Fruit fly (Drosophila melanogaster) whole organism, embryonic: ENCODE data around the gene Dhdds.
A peak's percentile ranks its signal among the peaks of the same experiment; 100 is the strongest.

Experiments used
- Aef1 ChIP-seq: fragments of 200-800 bp; sonication (Bioruptor generic); IDR thresholded peaks from 3 replicates; pipeline ENCODE4 v1.3.6; 2022; ENCODE audit warnings: missing biosample characterization, missing genetic modification characterization
- Bgb ChIP-seq: fragments of 200-800 bp; sonication (Bioruptor generic); IDR thresholded peaks from 2 replicates; pipeline ENCODE4 v1.3.6; 2022; ENCODE audit warnings: missing biosample characterization, missing genetic modification characterization; ENCODE audit not compliant: partially characterized antibody
- CG10321 ChIP-seq: fragments of 200-800 bp; sonication (Bioruptor generic); IDR thresholded peaks from 2 replicates; pipeline ENCODE4 v1.3.6; 2022; ENCODE audit warnings: missing biosample characterization, missing genetic modification characterization
- CG11456 ChIP-seq: fragments of 200-800 bp; sonication (Bioruptor generic); IDR thresholded peaks from 3 replicates; pipeline ENCODE4 v1.3.6; 2022; ENCODE audit warnings: missing biosample characterization, missing genetic modification characterization
- CG12744 ChIP-seq: fragments of 200-800 bp; sonication (Bioruptor generic); optimal IDR thresholded peaks from 2 replicates; lab custom pipeline; 2016; ENCODE audit warnings: missing biosample characterization, missing genetic modification characterization
- CG13424 ChIP-seq: fragments of 200-800 bp; sonication (Bioruptor generic); optimal IDR thresholded peaks from 2 replicates; lab custom pipeline; 2019; ENCODE audit warnings: missing biosample characterization, mild to moderate bottlenecking, missing genetic modification characterization, moderate library complexity
- CG1529 ChIP-seq: fragments of 200-800 bp; sonication (Bioruptor generic); optimal IDR thresholded peaks from 3 replicates; lab custom pipeline; 2018; ENCODE audit warnings: missing biosample characterization, missing genetic modification characterization
- CG17186 ChIP-seq: fragments of 200-800 bp; sonication (Bioruptor generic); optimal IDR thresholded peaks from 3 replicates; lab custom pipeline; 2017; ENCODE audit warnings: missing biosample characterization, missing genetic modification reagents, missing genetic modification characterization
- CG17359 ChIP-seq: fragments of 200-800 bp; sonication (Bioruptor generic); optimal IDR thresholded peaks from 3 replicates; lab custom pipeline; 2018; ENCODE audit warnings: missing biosample characterization, mild to moderate bottlenecking, missing genetic modification characterization, moderate library complexity
- CG17829 ChIP-seq: fragments of 200-800 bp; optimal IDR thresholded peaks from 2 replicates; lab custom pipeline; 2019; ENCODE audit warnings: missing biosample characterization, mild to moderate bottlenecking, missing genetic modification characterization, moderate library complexity
- CG18599 ChIP-seq: fragments of 200-800 bp; sonication (Bioruptor generic); optimal IDR thresholded peaks from 3 replicates; lab custom pipeline; 2017; ENCODE audit warnings: missing biosample characterization, missing genetic modification characterization, mild to moderate bottlenecking, moderate library complexity, missing genetic modification reagents
- CG3065 ChIP-seq: fragments of 200-800 bp; sonication (Bioruptor generic); optimal IDR thresholded peaks from 2 replicates; lab custom pipeline; 2016; ENCODE audit warnings: missing biosample characterization, missing genetic modification characterization
- CG3847 ChIP-seq: fragments of 200-800 bp; sonication (Bioruptor generic); IDR thresholded peaks from 2 replicates; pipeline ENCODE4 v1.3.6; 2022; ENCODE audit warnings: missing biosample characterization, missing genetic modification characterization
- CG6175 ChIP-seq: fragments of 200-800 bp; sonication (Bioruptor generic); IDR thresholded peaks from 3 replicates; pipeline ENCODE4 v1.3.6; 2022; ENCODE audit warnings: missing biosample characterization, missing genetic modification characterization
- CG8765 ChIP-seq: fragments of 200-800 bp; sonication (Bioruptor generic); IDR thresholded peaks from 2 replicates; pipeline ENCODE4 v1.3.6; 2022; ENCODE audit warnings: missing biosample characterization, missing genetic modification characterization
- D19A ChIP-seq: fragments of 200-800 bp; optimal IDR thresholded peaks from 3 replicates; lab custom pipeline; 2019; ENCODE audit warnings: missing biosample characterization, mild to moderate bottlenecking, missing genetic modification characterization, moderate library complexity
- Dbx ChIP-seq: fragments of 200-800 bp; sonication (Bioruptor generic); IDR thresholded peaks from 3 replicates; pipeline ENCODE4 v1.3.6; 2022; ENCODE audit warnings: missing biosample characterization, missing genetic modification characterization
- Dfd ChIP-seq, 2 experiments: fragments of >200 bp; optimal IDR thresholded peaks; 2 replicates each; lab custom pipeline; 2017; ENCODE audit warnings: missing biosample characterization in 2 of 2, missing genetic modification characterization in 2 of 2
- Doc3 ChIP-seq: fragments of 200-800 bp; sonication (Bioruptor generic); IDR thresholded peaks from 3 replicates; pipeline ENCODE4 v1.3.6; 2022; ENCODE audit warnings: missing biosample characterization, missing genetic modification characterization; ENCODE audit not compliant: partially characterized antibody
- H2.0 ChIP-seq: fragments of 200-800 bp; sonication (Bioruptor generic); IDR thresholded peaks from 2 replicates; pipeline ENCODE4 v1.3.6; 2022; ENCODE audit warnings: missing biosample characterization, missing genetic modification characterization
- Hr3 ChIP-seq: fragments of 200-800 bp; sonication (Bioruptor generic); optimal IDR thresholded peaks from 3 replicates; lab custom pipeline; 2016; ENCODE audit warnings: missing biosample characterization, missing genetic modification characterization
- Mrtf ChIP-seq: fragments of 200-800 bp; sonication (Bioruptor generic); IDR thresholded peaks from 3 replicates; pipeline ENCODE4 v1.3.6; 2022; ENCODE audit warnings: missing biosample characterization, missing genetic modification characterization
- NC2β ChIP-seq: fragments of 200-800 bp; sonication (Bioruptor generic); optimal IDR thresholded peaks from 2 replicates; lab custom pipeline; 2016; ENCODE audit warnings: missing biosample characterization, missing genetic modification characterization
- Opbp ChIP-seq: fragments of 200-800 bp; sonication (Bioruptor generic); IDR thresholded peaks from 3 replicates; pipeline ENCODE4 v1.3.6; 2022; ENCODE audit warnings: missing biosample characterization, missing genetic modification characterization; ENCODE audit not compliant: partially characterized antibody
- Pdp1 ChIP-seq, 2 experiments: fragments of 200-800 bp; sonication (Bioruptor generic); optimal IDR thresholded peaks; 3 replicates each; lab custom pipeline; 2016; ENCODE audit warnings: missing biosample characterization in 2 of 2, missing genetic modification characterization in 2 of 2, mild to moderate bottlenecking in 1 of 2, moderate library complexity in 1 of 2
- Sox100B ChIP-seq: fragments of 200-800 bp; sonication (Bioruptor generic); optimal IDR thresholded peaks from 3 replicates; lab custom pipeline; 2018; ENCODE audit warnings: missing biosample characterization, mild to moderate bottlenecking, missing genetic modification characterization
- Ssrp ChIP-seq: fragments of 200-800 bp; sonication (Bioruptor generic); optimal IDR thresholded peaks from 2 replicates; lab custom pipeline; 2018; ENCODE audit warnings: missing biosample characterization, mild to moderate bottlenecking, missing genetic modification characterization, moderate library complexity
- TFAM ChIP-seq: fragments of 200-800 bp; sonication (Bioruptor generic); optimal IDR thresholded peaks from 2 replicates; lab custom pipeline; 2017; ENCODE audit warnings: missing biosample characterization, missing genetic modification characterization, inconsistent platforms
- Vsx1 ChIP-seq: fragments of 200-800 bp; sonication (Bioruptor generic); optimal IDR thresholded peaks from 2 replicates; lab custom pipeline; 2017; ENCODE audit warnings: missing biosample characterization, mild to moderate bottlenecking, missing genetic modification characterization, missing genetic modification reagents
- abd-A ChIP-seq: fragments of 200-800 bp; sonication (Bioruptor generic); optimal IDR thresholded peaks from 3 replicates; lab custom pipeline; 2019; ENCODE audit warnings: missing biosample characterization, mild to moderate bottlenecking, missing genetic modification characterization, moderate library complexity
- btn ChIP-seq: fragments of 200-800 bp; sonication (Bioruptor generic); optimal IDR thresholded peaks from 2 replicates; lab custom pipeline; 2016; ENCODE audit warnings: missing biosample characterization, missing genetic modification characterization
- cwo ChIP-seq: fragments of 200-800 bp; sonication (Bioruptor generic); optimal IDR thresholded peaks from 3 replicates; lab custom pipeline; 2017; ENCODE audit warnings: missing biosample characterization, missing genetic modification characterization, mild to moderate bottlenecking, moderate library complexity, missing genetic modification reagents
- dimm ChIP-seq: fragments of 200-800 bp; sonication (Bioruptor generic); IDR thresholded peaks from 2 replicates; pipeline ENCODE4 v1.3.6; 2022; ENCODE audit warnings: missing biosample characterization, missing genetic modification characterization
- dm ChIP-seq: fragments of 200-800 bp; sonication (Bioruptor generic); optimal IDR thresholded peaks from 3 replicates; lab custom pipeline; 2016; ENCODE audit warnings: missing biosample characterization, missing genetic modification characterization
- exex ChIP-seq: fragments of 200-800 bp; sonication (Bioruptor generic); optimal IDR thresholded peaks from 4 replicates; lab custom pipeline; 2018; ENCODE audit warnings: missing biosample characterization, mild to moderate bottlenecking, missing genetic modification characterization, moderate library complexity
- fd3F ChIP-seq: fragments of 200-800 bp; sonication (Bioruptor generic); optimal IDR thresholded peaks from 2 replicates; lab custom pipeline; 2018; ENCODE audit warnings: missing biosample characterization, mild to moderate bottlenecking, missing genetic modification characterization, moderate library complexity
- fd64A ChIP-seq: fragments of 200-800 bp; sonication (Bioruptor generic); optimal IDR thresholded peaks from 3 replicates; lab custom pipeline; 2018; ENCODE audit warnings: missing biosample characterization, mild to moderate bottlenecking, missing genetic modification characterization
- gfzf ChIP-seq: fragments of 200-800 bp; sonication (Bioruptor generic); optimal IDR thresholded peaks from 2 replicates; lab custom pipeline; 2016; ENCODE audit warnings: missing biosample characterization, mild to moderate bottlenecking, missing genetic modification characterization, moderate library complexity
- gro ChIP-seq: fragments of 200-800 bp; sonication (Bioruptor generic); optimal IDR thresholded peaks from 2 replicates; lab custom pipeline; 2016; ENCODE audit warnings: missing biosample characterization, missing genetic modification characterization
- gsb ChIP-seq: fragments of 200-800 bp; sonication (Bioruptor generic); IDR thresholded peaks from 2 replicates; pipeline ENCODE4 v1.3.6; 2022; ENCODE audit warnings: missing biosample characterization, missing genetic modification characterization
- gt ChIP-seq: fragments of 200-800 bp; sonication (Bioruptor generic); IDR thresholded peaks from 2 replicates; pipeline ENCODE4 v1.3.6; 2022; ENCODE audit warnings: missing biosample characterization, missing genetic modification characterization
- kay ChIP-seq: fragments of 200-800 bp; sonication (Bioruptor generic); optimal IDR thresholded peaks from 2 replicates; lab custom pipeline; 2016; ENCODE audit warnings: missing biosample characterization, missing genetic modification characterization
- lbe ChIP-seq: fragments of 200-800 bp; sonication (Bioruptor generic); optimal IDR thresholded peaks from 2 replicates; lab custom pipeline; 2016; ENCODE audit warnings: missing biosample characterization, mild to moderate bottlenecking, missing genetic modification characterization
- mirr ChIP-seq: fragments of 200-800 bp; sonication (Bioruptor generic); optimal IDR thresholded peaks from 3 replicates; lab custom pipeline; 2018; ENCODE audit warnings: missing biosample characterization, mild to moderate bottlenecking, missing genetic modification characterization
- ranshi ChIP-seq: fragments of 200-800 bp; sonication (Bioruptor generic); IDR thresholded peaks from 2 replicates; pipeline ENCODE4 v1.3.6; 2022; ENCODE audit warnings: missing biosample characterization, missing genetic modification characterization
- run ChIP-seq: fragments of 200-800 bp; sonication (Bioruptor generic); optimal IDR thresholded peaks from 3 replicates; lab custom pipeline; 2018; ENCODE audit warnings: missing biosample characterization, mild to moderate bottlenecking, missing genetic modification characterization
- seq ChIP-seq: fragments of 200-800 bp; sonication (Bioruptor generic); IDR thresholded peaks from 2 replicates; pipeline ENCODE4 v1.3.6; 2022; ENCODE audit warnings: missing biosample characterization, missing genetic modification characterization
- vvl ChIP-seq: fragments of 200-800 bp; sonication (Bioruptor generic); IDR thresholded peaks from 2 replicates; pipeline ENCODE4 v1.3.6; 2022; ENCODE audit warnings: missing biosample characterization, missing genetic modification characterization
- zfh1 ChIP-seq: fragments of 200-800 bp; sonication (Bioruptor generic); IDR thresholded peaks from 3 replicates; pipeline ENCODE4 v1.3.6; 2022; ENCODE audit warnings: missing biosample characterization, missing genetic modification characterization

Dhdds gene

DNA sequence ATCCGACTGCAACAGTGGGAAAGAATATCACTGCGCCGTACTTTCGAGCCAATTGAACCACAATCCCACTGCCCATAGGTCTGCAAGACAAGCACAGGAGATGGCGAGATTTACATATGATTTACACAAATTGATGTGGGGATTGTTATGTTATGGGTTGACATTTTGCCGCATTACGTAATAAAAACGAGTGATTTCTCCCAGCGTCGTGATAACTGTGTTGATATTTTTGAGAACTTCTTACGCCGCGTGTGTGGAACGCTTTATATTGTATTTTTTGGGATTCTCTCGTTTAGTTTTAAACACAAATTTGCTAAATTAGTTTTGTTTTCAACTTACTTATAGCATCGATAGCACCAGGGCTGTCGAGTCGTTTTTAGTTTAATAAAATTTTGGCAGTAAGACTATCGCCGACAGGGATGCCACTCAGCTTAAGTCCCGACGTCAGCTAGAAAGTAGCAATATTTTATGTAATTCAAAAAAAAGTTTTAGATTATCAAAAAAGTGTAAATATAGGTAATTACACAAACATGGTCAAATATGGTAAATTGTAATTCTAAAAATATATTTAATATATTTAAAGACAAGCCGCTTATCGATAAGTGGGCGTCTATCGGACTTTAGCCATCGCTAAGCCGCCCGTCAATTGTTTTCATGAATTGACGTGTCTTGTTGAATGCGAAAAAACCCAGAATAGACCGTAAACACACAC, 39.6 kb downstream of the Dhdds start, which contains the start of the genes CG45089, ND-MNLL and p115 (continued):
- TF ChIP-seq zfh1 (GFP tag; lab: Robert Waterston, UW) (peak; percentile 55; the same call in 1 of the 3 replicates), Mrtf (GFP tag; lab: Robert Waterston, UW) (no peak), Dbx (GFP tag; lab: Robert Waterston, UW) (peak; percentile 74; the same call in 2 of the 3 replicates), fd3F (GFP tag; lab: Kevin White, UChicago) (peak; percentile 34), Pdp1 (GFP tag; optimal IDR thresholded peaks at IDR 0.05; lab: Kevin White, UChicago) (peak in 1 of 2 experiments; percentile 98), CG18599 (GFP tag; lab: Kevin White, UChicago) (peak; percentile 51), fd64A (GFP tag; lab: Kevin White, UChicago) (no peak), CG17186 (peak; percentile 8), dm (peak; percentile 14), Sox100B (GFP tag; lab: Kevin White, UChicago) (peak; percentile 45), gro (GFP tag; lab: Kevin White, UChicago) (peak; percentile 20), exex (tag; lab: Kevin White, UChicago) (peak; percentile 32), NC2β (peak; percentile 12), CG11456 (GFP tag; lab: Robert Waterston, UW) (peak; percentile 16; the same call in 1 of the 3 replicates), CG6175 (GFP tag; lab: Robert Waterston, UW) (no peak), ranshi (no peak), Dfd (GFP tag; optimal IDR thresholded peaks at IDR 0.05; lab: Kevin White, UChicago) (no peak), CG3847 (GFP tag; lab: Robert Waterston, UW) (peak; percentile 60), CG17359 (tag; lab: Kevin White, UChicago) (peak; percentile 66), kay (GFP tag; lab: Kevin White, UChicago) (peak; percentile 46), Ssrp (tag; lab: Kevin White, UChicago) (peak; percentile 35), CG1529 (GFP tag; lab: Kevin White, UChicago) (peak; percentile 6), TFAM (GFP tag; lab: Kevin White, UChicago) (no peak), CG10321 (no peak), gt (GFP tag; lab: Robert Waterston, UW) (no peak), dimm (GFP tag; lab: Robert Waterston, UW) (no peak), H2.0 (GFP tag; lab: Robert Waterston, UW) (0 out of 2 replicates have a peak, but pooled peaks have one; percentile 14), abd-A (no peak), run (no peak), CG13424 (peak; percentile 72), CG3065 (GFP tag; lab: Kevin White, UChicago) (peak; percentile 14), vvl (GFP tag; lab: Robert Waterston, UW) (peak; percentile 70), seq (peak; percentile 31; the same call in 1 of the 2 replicates), CG12744 (no peak), gsb (GFP tag; lab: Robert Waterston, UW) (no peak), mirr (GFP tag; lab: Kevin White, UChicago) (no peak), lbe (GFP tag; lab: Kevin White, UChicago) (peak; percentile 54), Opbp (no peak; the same call in 2 of the 3 replicates), btn (GFP tag; lab: Kevin White, UChicago) (no peak), cwo (GFP tag; lab: Kevin White, UChicago) (no peak), Aef1 (peak; percentile 50; the same call in 2 of the 3 replicates), D19A (tag; lab: Kevin White, UChicago) (peak; percentile 33), CG8765 (GFP tag; lab: Robert Waterston, UW) (no peak), gfzf (GFP tag; lab: Kevin White, UChicago) (peak; percentile 12), Vsx1 (no peak), Bgb (GFP tag; lab: Robert Waterston, UW) (peak; percentile 42), CG17829 (tag; lab: Kevin White, UChicago) (peak; percentile 77), Hr3 (peak; percentile 69), Doc3 (0 out of 3 replicates have a peak, but pooled peaks have one; percentile 48)
